Fruit fly (Drosophila melanogaster) whole organism, embryonic: Measurements from ENCODE around the gene Sfp38D.

Experiments used
- Ada2b ChIP-seq: fragments of 200-800 bp; sonication (Bioruptor generic); IDR thresholded peaks from 2 replicates; pipeline ENCODE4 v1.3.6; 2022; ENCODE audit warnings: missing biosample characterization, missing genetic modification characterization
- Atf-2 ChIP-seq: fragments of 200-800 bp; sonication (Bioruptor generic); optimal IDR thresholded peaks from 2 replicates; lab custom pipeline; 2016; ENCODE audit warnings: missing biosample characterization, missing genetic modification characterization
- Atf3 ChIP-seq: fragments of 200-800 bp; sonication (Bioruptor generic); optimal IDR thresholded peaks from 3 replicates; lab custom pipeline; 2016; ENCODE audit warnings: missing biosample characterization, missing genetic modification characterization
- BEAF-32 ChIP-seq: fragments of 200-800 bp; sonication (Bioruptor generic); optimal IDR thresholded peaks from 3 replicates; lab custom pipeline; 2017; ENCODE audit warnings: missing biosample characterization, missing genetic modification characterization, mild to moderate bottlenecking, moderate library complexity, missing genetic modification reagents
- CG10462 ChIP-seq: fragments of 200-800 bp; sonication (Bioruptor generic); optimal IDR thresholded peaks from 2 replicates; lab custom pipeline; 2016; ENCODE audit warnings: missing biosample characterization, missing genetic modification characterization
- CG11085 ChIP-seq: fragments of 200-800 bp; sonication (Bioruptor generic); IDR thresholded peaks from 2 replicates; pipeline ENCODE4 v1.3.6; 2022; ENCODE audit warnings: missing biosample characterization, missing genetic modification characterization
- CG11560 ChIP-seq: fragments of 200-800 bp; sonication (Bioruptor generic); IDR thresholded peaks from 3 replicates; pipeline ENCODE4 v1.3.6; 2022; ENCODE audit warnings: missing biosample characterization, missing genetic modification characterization
- CG14667 ChIP-seq: fragments of 200-800 bp; sonication (Bioruptor generic); IDR thresholded peaks from 2 replicates; pipeline ENCODE4 v1.3.6; 2022; ENCODE audit warnings: missing biosample characterization, missing genetic modification characterization
- CG17186 ChIP-seq: fragments of 200-800 bp; sonication (Bioruptor generic); optimal IDR thresholded peaks from 3 replicates; lab custom pipeline; 2017; ENCODE audit warnings: missing biosample characterization, missing genetic modification reagents, missing genetic modification characterization
- CG17912 ChIP-seq: fragments of 200-800 bp; sonication (Bioruptor generic); optimal IDR thresholded peaks from 2 replicates; lab custom pipeline; 2018; ENCODE audit warnings: missing biosample characterization, mild to moderate bottlenecking, missing genetic modification characterization
- CG1792 ChIP-seq: fragments of 200-800 bp; sonication (Bioruptor generic); optimal IDR thresholded peaks from 2 replicates; lab custom pipeline; 2016; ENCODE audit warnings: missing biosample characterization, missing genetic modification characterization
- CG2199 ChIP-seq: fragments of 200-800 bp; sonication (Bioruptor generic); IDR thresholded peaks from 3 replicates; pipeline ENCODE4 v1.3.6; 2022; ENCODE audit warnings: missing biosample characterization, missing genetic modification characterization
- CG2875 ChIP-seq: fragments of 200-800 bp; sonication (Bioruptor generic); optimal IDR thresholded peaks from 2 replicates; lab custom pipeline; 2017; ENCODE audit warnings: missing biosample characterization, mild to moderate bottlenecking, missing genetic modification characterization, missing genetic modification reagents
- CG30431 ChIP-seq: fragments of 200-800 bp; sonication (Bioruptor generic); optimal IDR thresholded peaks from 2 replicates; lab custom pipeline; 2017; ENCODE audit warnings: missing biosample characterization, missing genetic modification characterization
- CG33557 ChIP-seq: fragments of 200-800 bp; sonication (Bioruptor generic); optimal IDR thresholded peaks from 2 replicates; lab custom pipeline; 2019; ENCODE audit warnings: missing biosample characterization, mild to moderate bottlenecking, missing genetic modification characterization, moderate library complexity
- CG3838 ChIP-seq: fragments of 200-800 bp; sonication (Bioruptor generic); optimal IDR thresholded peaks from 3 replicates; lab custom pipeline; 2016; ENCODE audit warnings: missing biosample characterization, missing genetic modification characterization
- CG4424 ChIP-seq: fragments of 200-800 bp; sonication (Bioruptor generic); optimal IDR thresholded peaks from 3 replicates; lab custom pipeline; 2016; ENCODE audit warnings: missing biosample characterization, missing genetic modification characterization
- CG6689 ChIP-seq: fragments of 200-800 bp; sonication (Bioruptor generic); IDR thresholded peaks from 2 replicates; pipeline ENCODE4 v1.3.6; 2022; ENCODE audit warnings: missing biosample characterization, missing genetic modification characterization
- CG7839 ChIP-seq: fragments of 200-800 bp; sonication (Bioruptor generic); optimal IDR thresholded peaks from 3 replicates; lab custom pipeline; 2018; ENCODE audit warnings: missing biosample characterization, mild to moderate bottlenecking, missing genetic modification characterization, moderate library complexity
- CG8388 ChIP-seq: fragments of 200-800 bp; sonication (Bioruptor generic); optimal IDR thresholded peaks from 2 replicates; lab custom pipeline; 2019; ENCODE audit warnings: missing biosample characterization, mild to moderate bottlenecking, missing genetic modification characterization, moderate library complexity
- CG8478 ChIP-seq: fragments of >200 bp; optimal IDR thresholded peaks from 2 replicates; lab custom pipeline; 2018
- Dad ChIP-seq: fragments of 200-800 bp; sonication (Bioruptor generic); optimal IDR thresholded peaks from 3 replicates; lab custom pipeline; 2016; ENCODE audit warnings: missing biosample characterization, missing genetic modification characterization
- Dbx ChIP-seq: fragments of 200-800 bp; sonication (Bioruptor generic); IDR thresholded peaks from 3 replicates; pipeline ENCODE4 v1.3.6; 2022; ENCODE audit warnings: missing biosample characterization, missing genetic modification characterization
- Deaf1 ChIP-seq: fragments of 200-800 bp; optimal IDR thresholded peaks from 3 replicates; lab custom pipeline; 2019; ENCODE audit warnings: missing biosample characterization, mild to moderate bottlenecking, missing genetic modification characterization, moderate library complexity
- Dp ChIP-seq: fragments of 200-800 bp; sonication (Bioruptor generic); optimal IDR thresholded peaks from 2 replicates; lab custom pipeline; 2018; ENCODE audit warnings: missing biosample characterization, mild to moderate bottlenecking, missing genetic modification characterization, moderate library complexity
- E2f2 ChIP-seq: fragments of 200-800 bp; sonication (Bioruptor generic); IDR thresholded peaks from 2 replicates; pipeline ENCODE4 v1.3.6; 2022; ENCODE audit warnings: missing biosample characterization, missing genetic modification characterization
- GATAe ChIP-seq: fragments of 200-800 bp; sonication (Bioruptor generic); conservative IDR thresholded peaks from 2 replicates; pipeline ENCODE4 v1.3.6; 2022; ENCODE audit warnings: missing biosample characterization, missing genetic modification characterization
- HLH54F ChIP-seq: fragments of 200-800 bp; sonication (Bioruptor generic); optimal IDR thresholded peaks from 3 replicates; lab custom pipeline; 2016; ENCODE audit warnings: missing biosample characterization, missing genetic modification characterization
- HmgD ChIP-seq: fragments of 200-800 bp; sonication (Bioruptor generic); optimal IDR thresholded peaks from 3 replicates; lab custom pipeline; 2016; ENCODE audit warnings: missing biosample characterization, missing genetic modification characterization
- Med ChIP-seq: fragments of 200-800 bp; sonication (Bioruptor generic); peaks from one replicate; lab custom pipeline; 2016; ENCODE audit warnings: missing biosample characterization, missing genetic modification characterization, mild to moderate bottlenecking, inconsistent platforms, moderate library complexity
- NFAT ChIP-seq: fragments of 200-800 bp; sonication (Bioruptor generic); IDR thresholded peaks from 2 replicates; pipeline ENCODE4 v1.3.6; 2022; ENCODE audit warnings: missing biosample characterization, missing genetic modification characterization
- Oaz ChIP-seq: fragments of 200-800 bp; sonication (Bioruptor generic); IDR thresholded peaks from 2 replicates; pipeline ENCODE4 v1.3.6; 2022; ENCODE audit warnings: missing biosample characterization, missing genetic modification characterization
- Scr ChIP-seq: fragments of 200-800 bp; sonication (Bioruptor generic); IDR thresholded peaks from 2 replicates; pipeline ENCODE4 v1.3.6; 2022; ENCODE audit warnings: missing biosample characterization, missing genetic modification characterization; ENCODE audit not compliant: partially characterized antibody
- Sry-δ ChIP-seq: fragments of 200-800 bp; sonication (Bioruptor generic); optimal IDR thresholded peaks from 2 replicates; lab custom pipeline; 2016; ENCODE audit warnings: missing biosample characterization, missing genetic modification characterization
- Taf1 ChIP-seq: fragments of 200-800 bp; sonication (Bioruptor generic); IDR thresholded peaks from 2 replicates; pipeline ENCODE4 v1.3.6; 2022; ENCODE audit warnings: missing biosample characterization, missing genetic modification characterization
- Xrp1 ChIP-seq: fragments of 200-800 bp; sonication (Bioruptor generic); IDR thresholded peaks from 2 replicates; pipeline ENCODE4 v1.3.6; 2022; ENCODE audit warnings: missing biosample characterization, missing genetic modification characterization
- bowl ChIP-seq: fragments of 200-800 bp; sonication (Bioruptor generic); IDR thresholded peaks from 2 replicates; pipeline ENCODE4 v1.3.6; 2022; ENCODE audit warnings: missing biosample characterization, missing genetic modification characterization
- cad ChIP-seq: fragments of >200 bp; optimal IDR thresholded peaks from 2 replicates; lab custom pipeline; 2017; ENCODE audit warnings: missing biosample characterization, missing genetic modification characterization
- crol ChIP-seq: fragments of 200-800 bp; sonication (Bioruptor generic); IDR thresholded peaks from 2 replicates; pipeline ENCODE4 v1.3.6; 2022; ENCODE audit warnings: missing biosample characterization, missing genetic modification characterization
- ewg ChIP-seq: fragments of 200-800 bp; sonication (Bioruptor generic); optimal IDR thresholded peaks from 3 replicates; lab custom pipeline; 2017; ENCODE audit warnings: mild to moderate bottlenecking, missing biosample characterization, missing genetic modification reagents, missing genetic modification characterization
- fd3F ChIP-seq: fragments of 200-800 bp; sonication (Bioruptor generic); optimal IDR thresholded peaks from 2 replicates; lab custom pipeline; 2018; ENCODE audit warnings: missing biosample characterization, mild to moderate bottlenecking, missing genetic modification characterization, moderate library complexity
- fd64A ChIP-seq: fragments of 200-800 bp; sonication (Bioruptor generic); optimal IDR thresholded peaks from 3 replicates; lab custom pipeline; 2018; ENCODE audit warnings: missing biosample characterization, mild to moderate bottlenecking, missing genetic modification characterization
- fd96Cb ChIP-seq: fragments of 200-800 bp; sonication (Bioruptor generic); optimal IDR thresholded peaks from 2 replicates; lab custom pipeline; 2018; ENCODE audit warnings: missing biosample characterization, mild to moderate bottlenecking, missing genetic modification characterization, moderate library complexity
- gt ChIP-seq: fragments of 200-800 bp; sonication (Bioruptor generic); IDR thresholded peaks from 2 replicates; pipeline ENCODE4 v1.3.6; 2022; ENCODE audit warnings: missing biosample characterization, missing genetic modification characterization
- hkb ChIP-seq, 2 experiments: fragments of 200-800 bp in 1 of 2; fragments of >200 bp in 1 of 2; sonication (Bioruptor generic) in 1 of 2; IDR thresholded peaks in 1 of 2; optimal IDR thresholded peaks in 1 of 2; 2 replicates each; pipeline versions ENCODE4 v1.3.6 to Lab custom; 2017 to 2022; ENCODE audit warnings: missing biosample characterization in 1 of 2, missing genetic modification characterization in 1 of 2
- hth ChIP-seq: fragments of >200 bp; optimal IDR thresholded peaks from 2 replicates; lab custom pipeline; 2017; ENCODE audit warnings: inconsistent platforms
- jigr1 ChIP-seq: fragments of 200-800 bp; sonication (Bioruptor generic); IDR thresholded peaks from 3 replicates; pipeline ENCODE4 v1.3.6; 2022; ENCODE audit warnings: missing biosample characterization, missing genetic modification characterization
- nau ChIP-seq: fragments of 200-800 bp; sonication (Bioruptor generic); optimal IDR thresholded peaks from 3 replicates; lab custom pipeline; 2017; ENCODE audit warnings: missing biosample characterization, mild to moderate bottlenecking, missing genetic modification characterization, missing genetic modification reagents
- p53 ChIP-seq: fragments of 200-800 bp; sonication (Bioruptor generic); optimal IDR thresholded peaks from 2 replicates; lab custom pipeline; 2016; ENCODE audit warnings: missing biosample characterization, missing genetic modification characterization
- repo ChIP-seq: fragments of 200-800 bp; sonication (Bioruptor generic); optimal IDR thresholded peaks from 2 replicates; lab custom pipeline; 2016; ENCODE audit warnings: missing biosample characterization, missing genetic modification characterization
- so ChIP-seq: fragments of 200-800 bp; sonication (Bioruptor generic); IDR thresholded peaks from 3 replicates; pipeline ENCODE4 v1.3.6; 2022; ENCODE audit warnings: missing biosample characterization, missing genetic modification characterization
- tin ChIP-seq: fragments of 200-800 bp; sonication (Bioruptor generic); optimal IDR thresholded peaks from 3 replicates; lab custom pipeline; 2016; ENCODE audit warnings: missing biosample characterization, missing genetic modification characterization

Gene Sfp38D

DNA sequence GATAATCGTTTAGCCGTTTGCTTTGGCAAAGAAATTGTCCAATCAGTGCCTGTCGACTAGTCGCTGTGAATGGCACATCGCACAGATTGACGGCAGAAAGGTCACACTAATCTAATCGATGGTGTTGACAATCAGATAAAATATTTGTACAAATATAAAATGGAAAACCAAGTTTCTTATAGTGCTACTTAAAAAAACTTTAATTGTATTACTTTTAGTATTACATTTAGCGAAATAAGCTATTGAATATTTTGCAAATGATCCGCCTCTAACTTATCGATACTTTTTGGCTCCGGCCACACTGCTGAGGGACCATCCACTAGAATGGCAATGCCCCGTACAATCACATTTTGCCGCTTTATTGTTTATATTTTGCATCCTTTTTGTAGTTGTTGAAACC, 15.4 kb downstream of the Sfp38D start, which contains the start of the genes brun and CG2614 (continued):
- TF ChIP-seq CG14667 (GFP tag; lab: Robert Waterston, UW) (peak; percentile 74), gt (GFP tag; lab: Robert Waterston, UW) (no peak), ewg (GFP tag; lab: Kevin White, UChicago) (no peak), tin (GFP tag; lab: Kevin White, UChicago) (peak; percentile 60), E2f2 (GFP tag; lab: Robert Waterston, UW) (peak; percentile 53), GATAe (GFP tag; lab: Robert Waterston, UW) (peak; percentile 55; the same call in 1 of the 2 replicates), CG2199 (GFP tag; lab: Robert Waterston, UW) (no peak), Deaf1 (tag; lab: Kevin White, UChicago) (no peak), fd64A (GFP tag; lab: Kevin White, UChicago) (no peak), Taf1 (GFP tag; lab: Robert Waterston, UW) (0 out of 2 replicates have a peak, but pooled peaks have one; percentile 7), Scr (GFP tag; lab: Robert Waterston, UW) (peak; percentile 94), CG3838 (GFP tag; lab: Kevin White, UChicago) (peak; percentile 24), Dbx (peak; percentile 86), crol (GFP tag; lab: Robert Waterston, UW) (peak; percentile 49), CG30431 (GFP tag; lab: Kevin White, UChicago) (no peak), Med (peak; percentile 94), Ada2b (peak; percentile 45; the same call in 1 of the 2 replicates), Sry-δ (GFP tag; lab: Kevin White, UChicago) (peak; percentile 92), Dad (GFP tag; lab: Kevin White, UChicago) (peak; percentile 74), CG8388 (no peak), nau (GFP tag; lab: Kevin White, UChicago) (no peak), fd3F (peak; percentile 34), Oaz (GFP tag; lab: Robert Waterston, UW) (no peak), CG10462 (GFP tag; lab: Kevin White, UChicago) (peak; percentile 51), Dp (GFP tag; lab: Kevin White, UChicago) (peak; percentile 24), CG17912 (GFP tag; lab: Kevin White, UChicago) (no peak), CG11560 (tag; lab: Robert Waterston, UW) (peak; percentile 66), fd96Cb (no peak), hkb (optimal IDR thresholded peaks at IDR 0.05; lab: Kevin White, UChicago) (no peak), hkb (GFP tag; IDR thresholded peaks at IDR 0.05; lab: Robert Waterston, UW) (peak; percentile 56), CG8478 (lab: Kevin White, UChicago) (no peak), CG11085 (GFP tag; lab: Robert Waterston, UW) (0 out of 2 replicates have a peak, but pooled peaks have one; percentile 40), HLH54F (GFP tag; lab: Kevin White, UChicago) (peak; percentile 75), repo (GFP tag; lab: Kevin White, UChicago) (peak; percentile 23), BEAF-32 (peak; percentile 96), bowl (GFP tag; lab: Robert Waterston, UW) (no peak), cad (GFP tag; lab: Kevin White, UChicago) (no peak), p53 (GFP tag; lab: Kevin White, UChicago) (peak; percentile 28), Atf-2 (GFP tag; lab: Kevin White, UChicago) (peak; percentile 46), HmgD (GFP tag; lab: Kevin White, UChicago) (peak; percentile 73), CG2875 (GFP tag; lab: Kevin White, UChicago) (no peak), so (GFP tag; lab: Robert Waterston, UW) (peak; percentile 62; the same call in 1 of the 3 replicates), CG33557 (GFP tag; lab: Kevin White, UChicago) (peak; percentile 15), CG7839 (no peak), CG17186 (GFP tag; lab: Kevin White, UChicago) (peak; percentile 70), hth (lab: Kevin White, UChicago) (no peak), Xrp1 (GFP tag; lab: Robert Waterston, UW) (peak; percentile 69), jigr1 (GFP tag; lab: Robert Waterston, UW) (no peak), CG4424 (GFP tag; lab: Kevin White, UChicago) (no peak), CG6689 (GFP tag; lab: Robert Waterston, UW) (peak; percentile 80), CG1792 (GFP tag; lab: Kevin White, UChicago) (no peak), NFAT (GFP tag; lab: Robert Waterston, UW) (0 out of 2 replicates have a peak, but pooled peaks have one; percentile 26), Atf3 (GFP tag; lab: Kevin White, UChicago) (peak; percentile 60)
